Fruit fly (Drosophila melanogaster): ENCODE measurements around the gene Nup205.

Gene Nup205

dm6 chrX:19850503-19851094 lies 1.4 kb upstream of the Nup205 start (continued):
- TF ChIP-seq CG10669 (GFP tag; optimal IDR thresholded peaks at IDR 0.05) = peak; percentile 88
- peak; percentile 83 for TF ChIP-seq CG6808 (GFP tag; optimal IDR thresholded peaks at IDR 0.05)
- peak; percentile 80 for TF ChIP-seq CG3032 (tag; optimal IDR thresholded peaks at IDR 0.05)
- peak; percentile 96 for TF ChIP-seq pdm3 (GFP tag; optimal IDR thresholded peaks at IDR 0.05)
- peak; percentile 84 for TF ChIP-seq CG11294 (GFP tag; IDR thresholded peaks at IDR 0.05)
- peak; percentile 90 for TF ChIP-seq Met (GFP tag; optimal IDR thresholded peaks at IDR 0.05)
- TF ChIP-seq spab (GFP tag; optimal IDR thresholded peaks at IDR 0.05) = peak; percentile 86
- TF ChIP-seq Sox102F (GFP tag; optimal IDR thresholded peaks at IDR 0.05) = peak; percentile 87
- no peak for TF ChIP-seq CG6854 (GFP tag; optimal IDR thresholded peaks at IDR 0.05)
- TF ChIP-seq CG15336 (GFP tag; IDR thresholded peaks at IDR 0.05) = peak; percentile 96
- TF ChIP-seq cyc (GFP tag; optimal IDR thresholded peaks at IDR 0.05) = peak; percentile 91
- peak; percentile 65 for TF ChIP-seq CG9139 (GFP tag; optimal IDR thresholded peaks at IDR 0.05)
- TF ChIP-seq topi (GFP tag; optimal IDR thresholded peaks at IDR 0.05) = peak; percentile 93
- TF ChIP-seq Eip75B (GFP tag; optimal IDR thresholded peaks at IDR 0.05) = peak; percentile 91
- peak; percentile 95 for TF ChIP-seq CG3919 (GFP tag; optimal IDR thresholded peaks at IDR 0.05)
- TF ChIP-seq OdsH (GFP tag; optimal IDR thresholded peaks at IDR 0.05) = peak; percentile 93
- peak; percentile 81 for TF ChIP-seq Ets96B (tag; optimal IDR thresholded peaks at IDR 0.05)
- peak; percentile 95 for TF ChIP-seq Lpt (GFP tag; optimal IDR thresholded peaks at IDR 0.05)
- peak; percentile 75 to 83 for TF ChIP-seq ss (GFP tag; optimal IDR thresholded peaks at IDR 0.05)
- TF ChIP-seq salr (GFP tag; optimal IDR thresholded peaks at IDR 0.05) = peak; percentile 79 to 92
- peak; percentile 89 for TF ChIP-seq lz (GFP tag; optimal IDR thresholded peaks at IDR 0.05)
- TF ChIP-seq Ets21C (GFP tag; optimal IDR thresholded peaks at IDR 0.05) = peak; percentile 78

dm6 chrX:19851095-19851988 lies 672 bp upstream of the Nup205 start:
- TF ChIP-seq CG34406 (GFP tag; optimal IDR thresholded peaks at IDR 0.05) = no peak
- 0 out of 3 replicates have a peak, but pooled peaks have one; percentile 21 for TF ChIP-seq CG8119 (GFP tag; IDR thresholded peaks at IDR 0.05)
- TF ChIP-seq Hr38 (GFP tag; optimal IDR thresholded peaks at IDR 0.05) = no peak
- TF ChIP-seq Lpt (GFP tag; optimal IDR thresholded peaks at IDR 0.05) = no peak
- TF ChIP-seq CG6808 (GFP tag; optimal IDR thresholded peaks at IDR 0.05) = no peak
- no peak for TF ChIP-seq dac (GFP tag; optimal IDR thresholded peaks at IDR 0.05)
- TF ChIP-seq CG3032 (tag; optimal IDR thresholded peaks at IDR 0.05) = no peak
- TF ChIP-seq Met (GFP tag; optimal IDR thresholded peaks at IDR 0.05) = no peak
- TF ChIP-seq Blimp-1 (GFP tag; optimal IDR thresholded peaks at IDR 0.05) = no peak
- no peak for TF ChIP-seq esn (GFP tag; optimal IDR thresholded peaks at IDR 0.05)
- no peak for TF ChIP-seq fkh (GFP tag; optimal IDR thresholded peaks at IDR 0.05)
- TF ChIP-seq CG15336 (GFP tag; IDR thresholded peaks at IDR 0.05) = peak; percentile 40; the same call in 1 of the 2 replicates
- peak; percentile 44; the same call in 2 of the 3 replicates for TF ChIP-seq CG6163 (GFP tag; IDR thresholded peaks at IDR 0.05)
- no peak for TF ChIP-seq Hr39 (GFP tag; optimal IDR thresholded peaks at IDR 0.05)
- no peak for TF ChIP-seq cyc (GFP tag; optimal IDR thresholded peaks at IDR 0.05)
- no peak for TF ChIP-seq Hr4 (GFP tag; optimal IDR thresholded peaks at IDR 0.05)
- TF ChIP-seq Gug (GFP tag; IDR thresholded peaks at IDR 0.05) = no peak
- no peak for TF ChIP-seq eg (GFP tag; IDR thresholded peaks at IDR 0.05)
- no peak for TF ChIP-seq svp (GFP tag)
- no peak for TF ChIP-seq pdm3 (GFP tag; optimal IDR thresholded peaks at IDR 0.05)
- TF ChIP-seq CG32006 (GFP tag; optimal IDR thresholded peaks at IDR 0.05) = no peak
- TF ChIP-seq OdsH (GFP tag; optimal IDR thresholded peaks at IDR 0.05) = no peak
- TF ChIP-seq CG8632 (GFP tag; optimal IDR thresholded peaks at IDR 0.05) = no peak
- TF ChIP-seq CG3919 (GFP tag; optimal IDR thresholded peaks at IDR 0.05) = no peak
- no peak for TF ChIP-seq Eip93F (GFP tag; optimal IDR thresholded peaks at IDR 0.05)
- no peak for TF ChIP-seq CG16779 (tag; optimal IDR thresholded peaks at IDR 0.05)
- TF ChIP-seq CG6854 (GFP tag; optimal IDR thresholded peaks at IDR 0.05) = peak; percentile 50
- no peak for TF ChIP-seq dsx (GFP tag; optimal IDR thresholded peaks at IDR 0.05; ENCODE audit: poor library complexity, severe bottlenecking)
- no peak for TF ChIP-seq CG11294 (GFP tag; IDR thresholded peaks at IDR 0.05)
- no peak for TF ChIP-seq CG10669 (GFP tag; optimal IDR thresholded peaks at IDR 0.05)
- TF ChIP-seq salr (GFP tag; optimal IDR thresholded peaks at IDR 0.05) = no peak
- TF ChIP-seq Eip78C (GFP tag) = peak; percentile 66
- TF ChIP-seq CG4318 (GFP tag; optimal IDR thresholded peaks at IDR 0.05) = no peak
- TF ChIP-seq Sox15 (GFP tag; optimal IDR thresholded peaks at IDR 0.05) = no peak
- no peak for TF ChIP-seq Ets21C (GFP tag; optimal IDR thresholded peaks at IDR 0.05)

All from whole organism, prepupa.